Worm (Caenorhabditis elegans) whole organism, mixed stage, embryonic: Measurements from ENCODE around the gene gcy-6.

Source experiments
- M03D4.4 ChIP-seq: sonication (generic microtip); optimal IDR thresholded peaks from 2 replicates; lab custom pipeline; 2017; ENCODE audit warnings: mild to moderate bottlenecking, missing genetic modification characterization, missing compliant biosample characterization
- bed-3 ChIP-seq: fragments of 200-800 bp; sonication (Bioruptor generic); optimal IDR thresholded peaks from 3 replicates; lab custom pipeline; 2018; ENCODE audit warnings: mild to moderate bottlenecking, missing genetic modification characterization, moderate library complexity, missing compliant biosample characterization
- blmp-1 ChIP-seq: fragments of 150-350 bp; optimal IDR thresholded peaks from 2 replicates; lab custom pipeline; 2014; ENCODE audit warnings: missing biosample characterization, missing genetic modification characterization
- ceh-39 ChIP-seq: fragments of 150-350 bp; optimal IDR thresholded peaks from 2 replicates; lab custom pipeline; 2014; ENCODE audit warnings: missing biosample characterization, missing genetic modification characterization
- ceh-43 ChIP-seq: fragments of 200-800 bp; sonication (Bioruptor generic); optimal IDR thresholded peaks from 2 replicates; lab custom pipeline; 2018; ENCODE audit warnings: mild to moderate bottlenecking, missing genetic modification characterization, moderate library complexity, missing compliant biosample characterization
- ceh-83 ChIP-seq: fragments of 200-800 bp; sonication (Bioruptor generic); optimal IDR thresholded peaks from 2 replicates; lab custom pipeline; 2018; ENCODE audit warnings: mild to moderate bottlenecking, missing genetic modification characterization, missing compliant biosample characterization
- ces-1 ChIP-seq: fragments of 150-350 bp; optimal IDR thresholded peaks from 2 replicates; lab custom pipeline; 2014; ENCODE audit warnings: missing biosample characterization, missing genetic modification reagents, missing genetic modification characterization
- cnd-1 ChIP-seq: fragments of 200-800 bp; sonication (Bioruptor generic); optimal IDR thresholded peaks from 2 replicates; lab custom pipeline; 2018; ENCODE audit warnings: mild to moderate bottlenecking, missing genetic modification characterization, missing compliant biosample characterization
- drap-1 ChIP-seq: fragments of 200-800 bp; sonication (Bioruptor generic); optimal IDR thresholded peaks from 3 replicates; lab custom pipeline; 2018; ENCODE audit warnings: mild to moderate bottlenecking, missing genetic modification characterization, missing compliant biosample characterization
- elt-1 ChIP-seq: sonication (generic microtip); optimal IDR thresholded peaks from 2 replicates; lab custom pipeline; 2017; ENCODE audit warnings: missing genetic modification characterization, mild to moderate bottlenecking, missing compliant biosample characterization, antibody characterized with exemption, moderate library complexity, borderline replicate concordance; ENCODE audit not compliant: insufficient read depth
- elt-3 ChIP-seq: fragments of 150-350 bp; optimal IDR thresholded peaks from 2 replicates; lab custom pipeline; 2014; ENCODE audit warnings: missing biosample characterization, missing genetic modification characterization
- ham-2 ChIP-seq: fragments of 200-800 bp; sonication (Bioruptor generic); optimal IDR thresholded peaks from 2 replicates; lab custom pipeline; 2018; ENCODE audit warnings: mild to moderate bottlenecking, missing genetic modification characterization, missing compliant biosample characterization
- hlh-1 ChIP-seq: fragments of 150-350 bp; optimal IDR thresholded peaks from 2 replicates; lab custom pipeline; 2014; ENCODE audit warnings: missing biosample characterization, missing genetic modification reagents, missing genetic modification characterization
- lin-13 ChIP-seq: fragments of 150-350 bp; optimal IDR thresholded peaks from 2 replicates; lab custom pipeline; 2014; ENCODE audit warnings: missing biosample characterization, missing genetic modification characterization
- lin-32 ChIP-seq: fragments of 200-800 bp; sonication (Bioruptor generic); optimal IDR thresholded peaks from 2 replicates; lab custom pipeline; 2018; ENCODE audit warnings: mild to moderate bottlenecking, missing genetic modification characterization, missing compliant biosample characterization
- lsy-2 ChIP-seq: fragments of 150-350 bp; optimal IDR thresholded peaks from 2 replicates; lab custom pipeline; 2014; ENCODE audit warnings: missing biosample characterization, missing genetic modification characterization
- mab-5 ChIP-seq: fragments of 150-350 bp; optimal IDR thresholded peaks from 2 replicates; lab custom pipeline; 2014; ENCODE audit warnings: missing biosample characterization, missing genetic modification characterization
- mep-1 ChIP-seq: fragments of 150-350 bp; optimal IDR thresholded peaks from 2 replicates; lab custom pipeline; 2017; ENCODE audit warnings: missing biosample characterization, missing genetic modification reagents, missing genetic modification characterization, inconsistent platforms
- mls-2 ChIP-seq: sonication (generic microtip); optimal IDR thresholded peaks from 2 replicates; lab custom pipeline; 2016; ENCODE audit warnings: mild to moderate bottlenecking, missing genetic modification characterization, moderate library complexity, missing compliant biosample characterization
- nhr-12 ChIP-seq: fragments of 150-350 bp; optimal IDR thresholded peaks from 2 replicates; lab custom pipeline; 2014; ENCODE audit warnings: missing biosample characterization, missing genetic modification characterization
- nhr-2 ChIP-seq: fragments of 150-350 bp; optimal IDR thresholded peaks from 2 replicates; lab custom pipeline; 2014; ENCODE audit warnings: missing biosample characterization, missing genetic modification characterization
- nhr-237 ChIP-seq: fragments of 150-350 bp; optimal IDR thresholded peaks from 2 replicates; lab custom pipeline; 2014; ENCODE audit warnings: missing biosample characterization, missing genetic modification characterization
- nhr-28 ChIP-seq: fragments of 150-350 bp; optimal IDR thresholded peaks from 2 replicates; lab custom pipeline; 2014; ENCODE audit warnings: missing biosample characterization, missing genetic modification characterization
- pha-4 ChIP-seq: fragments of 150-350 bp; optimal IDR thresholded peaks from 2 replicates; lab custom pipeline; 2018; ENCODE audit warnings: missing biosample characterization, missing genetic modification reagents, missing genetic modification characterization
- sem-2 ChIP-seq: fragments of 200-800 bp; sonication (Bioruptor generic); optimal IDR thresholded peaks from 2 replicates; lab custom pipeline; 2018; ENCODE audit warnings: mild to moderate bottlenecking, missing genetic modification characterization, missing compliant biosample characterization
- snpc-4 ChIP-seq: fragments of 150-350 bp; optimal IDR thresholded peaks from 2 replicates; lab custom pipeline; 2014; ENCODE audit warnings: missing biosample characterization, missing genetic modification characterization
- sptf-1 ChIP-seq: sonication (generic microtip); optimal IDR thresholded peaks from 2 replicates; lab custom pipeline; 2017; ENCODE audit warnings: mild to moderate bottlenecking, missing genetic modification characterization, moderate library complexity, missing compliant biosample characterization
- tbx-8 ChIP-seq: fragments of 200-800 bp; sonication (Bioruptor generic); optimal IDR thresholded peaks from 2 replicates; lab custom pipeline; 2018; ENCODE audit warnings: mild to moderate bottlenecking, missing genetic modification characterization, moderate library complexity, missing compliant biosample characterization
- unc-120 ChIP-seq: sonication (generic microtip); optimal IDR thresholded peaks from 2 replicates; lab custom pipeline; 2017; ENCODE audit warnings: missing genetic modification characterization, missing compliant biosample characterization; ENCODE audit not compliant: poor library complexity, severe bottlenecking
- unc-39 ChIP-seq: fragments of 150-350 bp; optimal IDR thresholded peaks from 2 replicates; lab custom pipeline; 2014; ENCODE audit warnings: missing biosample characterization, missing genetic modification characterization
- unc-62 ChIP-seq: fragments of 150-350 bp; optimal IDR thresholded peaks from 2 replicates; lab custom pipeline; 2014; ENCODE audit warnings: missing biosample characterization, missing genetic modification reagents, missing genetic modification characterization
- ztf-11 ChIP-seq: fragments of 150-350 bp; optimal IDR thresholded peaks from 2 replicates; lab custom pipeline; 2014; ENCODE audit warnings: missing biosample characterization, missing genetic modification characterization

The gcy-6 gene

DNA sequence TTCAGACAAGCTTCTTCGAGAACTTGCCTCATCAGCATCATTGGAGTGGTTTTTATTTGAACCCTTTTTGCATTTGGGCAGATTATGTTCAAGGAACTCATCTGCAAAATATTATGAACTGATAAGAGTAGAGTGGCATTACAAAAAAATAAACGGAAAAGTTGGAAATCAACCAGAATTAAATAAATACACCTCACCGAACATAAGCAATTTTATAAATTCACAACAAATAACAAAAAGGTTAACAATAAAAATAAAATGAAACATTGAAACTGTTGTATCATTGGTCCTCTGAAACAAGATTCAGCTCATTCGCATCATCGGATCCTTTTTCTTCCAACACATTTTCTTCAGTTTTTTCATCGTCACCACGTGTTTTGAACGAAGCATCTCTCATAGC is 3.4 kb upstream of the gcy-6 start, which contains the start of gene asps-1:
Gene asps-1, minus strand, starts transcription at position 101 of the 400 bp plus-strand sequence.
- no peak for TF ChIP-seq drap-1 (GFP tag; lab: Kevin White, UChicago)
- no peak for TF ChIP-seq unc-120 (tag; lab: Kevin White, UChicago)
- TF ChIP-seq pha-4: no peak
- TF ChIP-seq nhr-28: no peak
- TF ChIP-seq tbx-8 (GFP tag; lab: Kevin White, UChicago): no peak
- no peak for TF ChIP-seq lin-13 (tag; lab: Kevin White, UChicago)
- no peak for TF ChIP-seq snpc-4 (tag; lab: Kevin White, UChicago)
- TF ChIP-seq mls-2: no peak
- no peak for TF ChIP-seq cnd-1
- TF ChIP-seq hlh-1 (tag; lab: Kevin White, UChicago): no peak
- no peak for TF ChIP-seq bed-3 (GFP tag; lab: Kevin White, UChicago)
- TF ChIP-seq unc-62: no peak
- no peak for TF ChIP-seq elt-3 (tag; lab: Kevin White, UChicago)
- TF ChIP-seq mab-5 (tag; lab: Kevin White, UChicago): no peak
- no peak for TF ChIP-seq ztf-11 (tag; lab: Kevin White, UChicago)
- TF ChIP-seq ham-2 (GFP tag; lab: Kevin White, UChicago): no peak
- TF ChIP-seq nhr-237 (tag; lab: Kevin White, UChicago): no peak
- TF ChIP-seq sem-2 (GFP tag; lab: Kevin White, UChicago): no peak
- no peak for TF ChIP-seq mep-1 (tag; lab: Kevin White, UChicago)

DNA sequence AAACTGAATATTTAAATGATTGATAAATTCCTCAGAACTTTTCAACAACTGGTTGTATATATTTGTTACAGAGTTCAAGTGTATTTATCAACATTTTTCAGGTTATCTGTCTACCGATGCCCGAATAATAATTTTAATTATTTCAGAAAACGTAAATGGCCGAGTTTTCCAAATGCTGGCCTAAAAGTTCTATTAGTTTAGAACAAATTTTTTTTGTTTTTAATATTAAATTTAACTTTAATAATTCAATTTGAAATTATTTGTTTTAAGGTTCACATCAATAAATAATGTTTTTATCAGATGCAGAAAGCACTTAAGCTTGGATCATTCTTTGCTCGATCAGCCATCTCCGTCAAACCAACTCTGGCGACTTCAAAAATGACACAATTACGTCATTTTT is 518 bp upstream of the gcy-6 start, which contains the start of gene trx-2:
Gene trx-2, plus strand, starts transcription at position 301 of the 400 bp plus-strand sequence.
- TF ChIP-seq ham-2 (GFP tag; lab: Kevin White, UChicago): no peak
- TF ChIP-seq unc-39: no peak
- no peak for TF ChIP-seq M03D4.4 (tag; lab: Kevin White, UChicago)
- TF ChIP-seq nhr-237 (tag; lab: Kevin White, UChicago): no peak
- TF ChIP-seq mls-2: no peak
- TF ChIP-seq tbx-8 (GFP tag; lab: Kevin White, UChicago): no peak
- TF ChIP-seq elt-1: no peak
- TF ChIP-seq pha-4: no peak
- no peak for TF ChIP-seq ces-1 (GFP tag; lab: Kevin White, UChicago)
- TF ChIP-seq lin-13 (tag; lab: Kevin White, UChicago): no peak
- TF ChIP-seq mep-1 (tag; lab: Kevin White, UChicago): no peak

DNA sequence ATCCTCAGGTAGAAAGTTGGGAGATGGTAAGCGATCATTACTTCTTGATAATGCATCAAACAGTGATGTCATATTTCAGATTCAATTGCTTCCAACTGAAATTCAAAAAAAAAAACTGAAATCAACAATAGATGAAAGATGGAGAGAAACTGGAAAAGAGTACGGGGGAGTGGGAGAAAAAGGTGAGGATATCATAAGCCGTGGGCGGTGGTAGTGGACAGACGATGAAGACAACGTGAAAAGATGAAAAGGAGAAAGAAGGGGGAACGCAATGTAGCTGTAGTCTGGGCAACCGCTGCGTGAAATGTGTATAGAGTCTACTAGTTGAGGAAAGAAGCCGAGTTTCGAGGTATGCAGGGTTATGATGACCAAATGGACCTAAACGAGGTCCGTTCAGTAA is 6.6 kb downstream of the gcy-6 start, which contains the start of gene che-12:
Gene che-12, minus strand, starts transcription at position 101 of the 400 bp plus-strand sequence.
- TF ChIP-seq nhr-2 (no peak), ztf-11 (tag; lab: Kevin White, UChicago) (no peak), sptf-1 (tag; lab: Kevin White, UChicago) (no peak), lsy-2 (tag; lab: Kevin White, UChicago) (no peak), mep-1 (tag; lab: Kevin White, UChicago) (no peak), elt-3 (tag; lab: Kevin White, UChicago) (no peak), cnd-1 (no peak), blmp-1 (tag; lab: Kevin White, UChicago) (no peak), hlh-1 (tag; lab: Kevin White, UChicago) (no peak), snpc-4 (tag; lab: Kevin White, UChicago) (no peak), nhr-237 (tag; lab: Kevin White, UChicago) (no peak), ceh-39 (tag; lab: Kevin White, UChicago) (no peak), nhr-12 (no peak)

- TF ChIP-seq ceh-39 (tag; lab: Kevin White, UChicago): no peak
- TF ChIP-seq lin-32: no peak
- no peak for TF ChIP-seq mab-5 (tag; lab: Kevin White, UChicago)
- no peak for TF ChIP-seq M03D4.4 (tag; lab: Kevin White, UChicago)
- no peak for TF ChIP-seq ham-2 (GFP tag; lab: Kevin White, UChicago)
- no peak for TF ChIP-seq ces-1 (GFP tag; lab: Kevin White, UChicago)
- no peak for TF ChIP-seq bed-3 (GFP tag; lab: Kevin White, UChicago)
- TF ChIP-seq ceh-83 (GFP tag; lab: Kevin White, UChicago): no peak
- no peak for TF ChIP-seq ceh-43
- TF ChIP-seq unc-120 (tag; lab: Kevin White, UChicago): no peak
- no peak for TF ChIP-seq ztf-11 (tag; lab: Kevin White, UChicago)
- no peak for TF ChIP-seq pha-4
- TF ChIP-seq tbx-8 (GFP tag; lab: Kevin White, UChicago): no peak
- no peak for TF ChIP-seq sem-2 (GFP tag; lab: Kevin White, UChicago)
Measured at ce11 chrV:10297099-10297498, 16.8 kb downstream of the gcy-6 start, which contains the start of gene B0024.4. Gene B0024.4, plus strand, starts transcription at chrV:10297399.
